Worm (Caenorhabditis elegans) whole organism, late embryonic: ENCODE data around the gene R160.10.

Experiments used
- F13H6.1 ChIP-seq: sonication (generic microtip); optimal IDR thresholded peaks from 2 replicates; lab custom pipeline; 2016; ENCODE audit warnings: missing genetic modification characterization, missing compliant biosample characterization
- K09A11.1 ChIP-seq: sonication (generic microtip); optimal IDR thresholded peaks from 2 replicates; lab custom pipeline; 2017; ENCODE audit warnings: antibody characterized with exemption, mild to moderate bottlenecking, missing genetic modification characterization, missing compliant biosample characterization; ENCODE audit not compliant: insufficient read depth
- ama-1 ChIP-seq: fragments of 150-350 bp; optimal IDR thresholded peaks from 2 replicates; lab custom pipeline; 2014
- ceh-14 ChIP-seq: sonication (generic microtip); optimal IDR thresholded peaks from 2 replicates; lab custom pipeline; 2016; ENCODE audit warnings: missing genotype, missing genetic modification characterization, missing compliant biosample characterization
- ceh-18 ChIP-seq: sonication (generic microtip); optimal IDR thresholded peaks from 2 replicates; lab custom pipeline; 2016; ENCODE audit warnings: missing genetic modification characterization, missing compliant biosample characterization
- ceh-19 ChIP-seq: fragments of 200-800 bp; sonication (Bioruptor generic); optimal IDR thresholded peaks from 2 replicates; lab custom pipeline; 2018; ENCODE audit warnings: mild to moderate bottlenecking, missing genetic modification characterization, missing compliant biosample characterization
- ceh-2 ChIP-seq: sonication (generic microtip); optimal IDR thresholded peaks from 2 replicates; lab custom pipeline; 2016; ENCODE audit warnings: missing genotype, missing genetic modification characterization, missing compliant biosample characterization
- ceh-22 ChIP-seq: sonication (generic microtip); optimal IDR thresholded peaks from 2 replicates; lab custom pipeline; 2017; ENCODE audit warnings: missing biosample characterization, missing genetic modification characterization
- ceh-30 ChIP-seq: fragments of 150-350 bp; optimal IDR thresholded peaks from 2 replicates; lab custom pipeline; 2014; ENCODE audit warnings: missing biosample characterization, missing genetic modification characterization
- ceh-31 ChIP-seq: sonication (generic microtip); optimal IDR thresholded peaks from 2 replicates; lab custom pipeline; 2016; ENCODE audit warnings: missing genetic modification characterization, missing compliant biosample characterization
- ceh-34 ChIP-seq: sonication (generic microtip); optimal IDR thresholded peaks from 2 replicates; lab custom pipeline; 2016; ENCODE audit warnings: mild to moderate bottlenecking, missing genetic modification characterization, missing compliant biosample characterization
- ceh-45 ChIP-seq: fragments of 200-800 bp; sonication (Bioruptor generic); IDR thresholded peaks from 2 replicates; pipeline ENCODE4 v1.3.6; 2022; ENCODE audit warnings: missing genetic modification reagents, missing genetic modification characterization, missing compliant biosample characterization
- ceh-48 ChIP-seq: sonication (generic microtip); optimal IDR thresholded peaks from 2 replicates; lab custom pipeline; 2016; ENCODE audit warnings: missing genetic modification characterization, inconsistent platforms, missing compliant biosample characterization
- che-1 ChIP-seq: sonication (generic microtip); optimal IDR thresholded peaks from 2 replicates; lab custom pipeline; 2016; ENCODE audit warnings: mild to moderate bottlenecking, missing genetic modification characterization, missing compliant biosample characterization
- dmd-4 ChIP-seq: sonication (generic microtip); optimal IDR thresholded peaks from 2 replicates; lab custom pipeline; 2016; ENCODE audit warnings: borderline replicate concordance, missing genetic modification characterization, missing compliant biosample characterization
- dve-1 ChIP-seq: sonication (generic microtip); optimal IDR thresholded peaks from 2 replicates; lab custom pipeline; 2017; ENCODE audit warnings: antibody characterized with exemption, mild to moderate bottlenecking, missing genetic modification characterization, missing compliant biosample characterization
- elt-4 ChIP-seq: sonication (generic microtip); optimal IDR thresholded peaks from 2 replicates; lab custom pipeline; 2016; ENCODE audit warnings: missing genetic modification characterization, missing compliant biosample characterization
- ets-4 ChIP-seq: sonication (generic microtip); optimal IDR thresholded peaks from 2 replicates; lab custom pipeline; 2016; ENCODE audit warnings: missing genetic modification characterization, missing compliant biosample characterization
- fkh-10 ChIP-seq: fragments of 150-350 bp; optimal IDR thresholded peaks from 2 replicates; lab custom pipeline; 2014; ENCODE audit warnings: missing biosample characterization, missing genetic modification reagents, missing genetic modification characterization
- gmeb-2 ChIP-seq: sonication (generic microtip); optimal IDR thresholded peaks from 2 replicates; lab custom pipeline; 2016; ENCODE audit warnings: missing genetic modification characterization, inconsistent platforms, missing compliant biosample characterization
- hlh-13 ChIP-seq: fragments of 200-800 bp; sonication (Bioruptor generic); optimal IDR thresholded peaks from 2 replicates; lab custom pipeline; 2018; ENCODE audit warnings: mild to moderate bottlenecking, missing genetic modification characterization, missing compliant biosample characterization
- hlh-15 ChIP-seq: sonication (generic microtip); optimal IDR thresholded peaks from 2 replicates; lab custom pipeline; 2016; ENCODE audit warnings: missing genetic modification characterization, missing compliant biosample characterization
- hlh-30 ChIP-seq: sonication (generic microtip); optimal IDR thresholded peaks from 2 replicates; lab custom pipeline; 2017; ENCODE audit warnings: antibody characterized with exemption, missing genetic modification characterization, missing compliant biosample characterization; ENCODE audit not compliant: insufficient read depth
- hlh-6 ChIP-seq: sonication (generic microtip); optimal IDR thresholded peaks from 2 replicates; lab custom pipeline; 2016; ENCODE audit warnings: missing genotype, missing genetic modification characterization, missing compliant biosample characterization
- hlh-8 ChIP-seq: sonication (generic microtip); optimal IDR thresholded peaks from 2 replicates; lab custom pipeline; 2016; ENCODE audit warnings: missing genotype, missing genetic modification characterization, missing compliant biosample characterization
- lin-11 ChIP-seq: fragments of 200-800 bp; sonication (Bioruptor generic); optimal IDR thresholded peaks from 2 replicates; lab custom pipeline; 2018; ENCODE audit warnings: mild to moderate bottlenecking, missing genetic modification characterization, missing compliant biosample characterization
- madf-2 ChIP-seq: sonication (generic microtip); optimal IDR thresholded peaks from 2 replicates; lab custom pipeline; 2017; ENCODE audit warnings: missing genetic modification characterization, missing compliant biosample characterization
- mec-3 ChIP-seq: sonication (generic microtip); optimal IDR thresholded peaks from 2 replicates; lab custom pipeline; 2016; ENCODE audit warnings: borderline replicate concordance, missing genetic modification characterization, missing compliant biosample characterization
- nfya-1 ChIP-seq: sonication (generic microtip); optimal IDR thresholded peaks from 2 replicates; lab custom pipeline; 2017; ENCODE audit warnings: missing genetic modification characterization, mild to moderate bottlenecking, missing compliant biosample characterization, antibody characterized with exemption, moderate library complexity
- nhr-11 ChIP-seq: fragments of 150-350 bp; optimal IDR thresholded peaks from 2 replicates; lab custom pipeline; 2014; ENCODE audit warnings: missing biosample characterization, missing genetic modification characterization
- nhr-232 ChIP-seq: sonication (generic microtip); optimal IDR thresholded peaks from 2 replicates; lab custom pipeline; 2016; ENCODE audit warnings: missing genetic modification characterization, missing compliant biosample characterization
- pha-2 ChIP-seq: sonication (generic microtip); optimal IDR thresholded peaks from 2 replicates; lab custom pipeline; 2017; ENCODE audit warnings: mild to moderate bottlenecking, missing genetic modification characterization, missing compliant biosample characterization
- pha-4 ChIP-seq: fragments of 150-350 bp; optimal IDR thresholded peaks from 2 replicates; lab custom pipeline; 2018; ENCODE audit warnings: missing biosample characterization, missing genetic modification reagents, missing genetic modification characterization
- pqm-1 ChIP-seq: sonication (generic microtip); optimal IDR thresholded peaks from 2 replicates; lab custom pipeline; 2016; ENCODE audit warnings: missing genetic modification characterization, missing compliant biosample characterization
- ref-2 ChIP-seq: sonication (generic microtip); optimal IDR thresholded peaks from 2 replicates; lab custom pipeline; 2016; ENCODE audit warnings: missing genetic modification characterization, missing compliant biosample characterization
- rnt-1 ChIP-seq: sonication (generic microtip); optimal IDR thresholded peaks from 2 replicates; lab custom pipeline; 2016; ENCODE audit warnings: missing genetic modification characterization, missing compliant biosample characterization
- sdc-2 ChIP-seq: sonication (generic microtip); optimal IDR thresholded peaks from 2 replicates; lab custom pipeline; 2016; ENCODE audit warnings: missing genotype, missing genetic modification characterization, missing compliant biosample characterization
- sox-2 ChIP-seq: fragments of 200-800 bp; sonication (Bioruptor generic); IDR thresholded peaks from 2 replicates; pipeline ENCODE4 v1.3.6; 2022; ENCODE audit warnings: missing genetic modification reagents, missing genetic modification characterization, missing compliant biosample characterization
- sox-4 ChIP-seq: sonication (generic microtip); optimal IDR thresholded peaks from 2 replicates; lab custom pipeline; 2017; ENCODE audit warnings: mild to moderate bottlenecking, missing genetic modification characterization, inconsistent platforms, missing compliant biosample characterization
- syd-9 ChIP-seq: sonication (generic microtip); optimal IDR thresholded peaks from 2 replicates; lab custom pipeline; 2016; ENCODE audit warnings: mild to moderate bottlenecking, missing genetic modification characterization, moderate library complexity, missing compliant biosample characterization
- tbx-2 ChIP-seq: sonication (generic microtip); optimal IDR thresholded peaks from 2 replicates; lab custom pipeline; 2016; ENCODE audit warnings: missing genetic modification characterization, missing compliant biosample characterization
- unc-42 ChIP-seq: sonication (generic microtip); optimal IDR thresholded peaks from 2 replicates; lab custom pipeline; 2016; ENCODE audit warnings: missing genotype, missing genetic modification characterization, missing compliant biosample characterization
- unc-55 ChIP-seq: sonication (generic microtip); optimal IDR thresholded peaks from 2 replicates; lab custom pipeline; 2017; ENCODE audit warnings: missing biosample characterization, missing genetic modification reagents, missing genetic modification characterization
- unc-86 ChIP-seq: sonication (generic microtip); optimal IDR thresholded peaks from 2 replicates; lab custom pipeline; 2016; ENCODE audit warnings: missing genetic modification characterization, missing compliant biosample characterization
- zip-5 ChIP-seq: sonication (generic microtip); optimal IDR thresholded peaks from 2 replicates; lab custom pipeline; 2016; ENCODE audit warnings: missing genetic modification characterization, missing compliant biosample characterization

The R160.10 gene

ce11 chrX:4397460-4397859 lies 30.1 kb upstream of the R160.10 start:
- TF ChIP-seq ceh-14 (tag; lab: Kevin White, UChicago) (no peak), ceh-22 (tag; lab: Kevin White, UChicago) (no peak), gmeb-2 (no peak), unc-55 (no peak), lin-11 (tag; lab: Kevin White, UChicago) (no peak), mec-3 (no peak), pha-2 (tag; lab: Kevin White, UChicago) (no peak)
- TF ChIP-seq, all 69 proteins: peak for 0

ce11 chrX:4395073-4395850 lies 27.9 kb upstream of the R160.10 start:
- TF ChIP-seq unc-42 (tag; lab: Kevin White, UChicago) (peak; percentile 6), hlh-30 (tag; lab: Kevin White, UChicago) (no peak), ceh-31 (peak; percentile 74), ref-2 (peak; percentile 33), sox-2 (GFP tag; lab: Robert Waterston, UW) (peak; percentile 37), ets-4 (tag; lab: Kevin White, UChicago) (peak; percentile 41), sdc-2 (tag; lab: Kevin White, UChicago) (peak; percentile 98), nfya-1 (tag; lab: Kevin White, UChicago) (peak; percentile 58), ceh-34 (peak; percentile 33), K09A11.1 (tag; lab: Kevin White, UChicago) (peak; percentile 83), unc-86 (peak; percentile 8), ceh-30 (no peak), ceh-18 (peak; percentile 61), nhr-11 (tag; lab: Kevin White, UChicago) (no peak), ceh-45 (GFP tag; lab: Robert Waterston, UW) (no peak), tbx-2 (tag; lab: Kevin White, UChicago) (peak; percentile 33)

ce11 chrX:4391680-4392079 lies 24.4 kb upstream of the R160.10 start:
- no peak for TF ChIP-seq dmd-4 (tag; lab: Kevin White, UChicago)
- TF ChIP-seq nhr-232 = no peak
- no peak for TF ChIP-seq elt-4
- TF ChIP-seq syd-9 (tag; lab: Kevin White, UChicago) = no peak
- TF ChIP-seq nfya-1 (tag; lab: Kevin White, UChicago) = no peak
- no peak for TF ChIP-seq unc-42 (tag; lab: Kevin White, UChicago)

DNA sequence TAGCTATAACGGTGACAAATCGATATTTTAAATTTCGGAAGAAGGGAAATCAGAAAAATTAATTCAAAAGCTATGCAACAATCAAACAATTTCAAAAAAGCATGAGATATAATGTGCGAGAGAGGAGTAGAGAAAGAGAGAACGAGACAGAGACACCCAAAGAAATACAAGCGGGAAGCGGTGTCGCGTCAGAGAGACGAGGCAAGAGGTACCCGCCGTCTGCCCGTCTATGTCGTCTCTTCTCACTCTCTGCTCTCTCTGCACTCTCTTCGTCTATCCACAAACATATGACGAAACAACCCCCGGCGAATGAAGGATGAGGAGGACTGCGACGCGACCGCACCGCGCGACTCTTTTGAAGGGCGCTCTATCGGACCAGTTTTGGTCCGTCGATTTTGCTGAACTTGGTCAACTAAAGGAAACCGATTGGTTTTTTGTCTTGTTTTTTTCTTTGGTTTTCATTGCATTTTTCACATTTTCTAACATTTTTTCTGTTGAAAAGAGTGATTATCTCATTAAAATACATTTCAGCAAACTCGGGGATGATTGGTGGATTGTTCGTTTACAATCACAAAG lies 21.6 kb upstream of the R160.10 start, which contains the start of gene dpy-23:
Gene dpy-23, plus strand, starts transcription at position 526 of the 576 bp plus-strand sequence.
- TF ChIP-seq syd-9 (tag; lab: Kevin White, UChicago) = peak; percentile 66
- TF ChIP-seq unc-55 = peak; percentile 90
- TF ChIP-seq hlh-8 (tag; lab: Kevin White, UChicago) = peak; percentile 40
- TF ChIP-seq ceh-45 (GFP tag; lab: Robert Waterston, UW) = no peak
- no peak for TF ChIP-seq hlh-6
- peak; percentile 3 for TF ChIP-seq che-1 (tag; lab: Kevin White, UChicago)
- no peak for TF ChIP-seq sox-4 (tag; lab: Kevin White, UChicago)
- peak; percentile 86 for TF ChIP-seq unc-42 (tag; lab: Kevin White, UChicago)
- TF ChIP-seq lin-11 (tag; lab: Kevin White, UChicago) = no peak
- TF ChIP-seq ceh-19 (GFP tag; lab: Kevin White, UChicago) = no peak
- TF ChIP-seq ceh-30 = peak; percentile 43
- TF ChIP-seq ama-1 (lab: Kevin White, UChicago) = no peak
- peak; percentile 97 for TF ChIP-seq madf-2
- TF ChIP-seq ceh-34 = peak; percentile 90
- no peak for TF ChIP-seq hlh-15 (tag; lab: Kevin White, UChicago)
- TF ChIP-seq hlh-13 (GFP tag; lab: Kevin White, UChicago) = no peak
- peak; percentile 32 for TF ChIP-seq pqm-1 (tag; lab: Kevin White, UChicago)
- no peak for TF ChIP-seq pha-4 (tag; lab: Kevin White, UChicago)
- no peak for TF ChIP-seq nhr-232
- TF ChIP-seq pha-2 (tag; lab: Kevin White, UChicago) = no peak
- peak; percentile 82 for TF ChIP-seq dve-1 (tag; lab: Kevin White, UChicago)
- no peak for TF ChIP-seq sox-2 (GFP tag; lab: Robert Waterston, UW)
- TF ChIP-seq zip-5 (tag; lab: Kevin White, UChicago) = no peak
- TF ChIP-seq ceh-2 (tag; lab: Kevin White, UChicago) = peak; percentile 15
- peak; percentile 65 for TF ChIP-seq ceh-14 (tag; lab: Kevin White, UChicago)
- peak; percentile 67 for TF ChIP-seq F13H6.1 (tag; lab: Kevin White, UChicago)
- TF ChIP-seq ceh-48 (tag; lab: Kevin White, UChicago) = no peak
- TF ChIP-seq fkh-10 (GFP tag; lab: Kevin White, UChicago) = no peak
- TF ChIP-seq rnt-1 (tag; lab: Kevin White, UChicago) = peak; percentile 87
